Worm (Caenorhabditis elegans): ENCODE results near the gene cTel54X.2.

The cTel54X.2 gene

DNA sequence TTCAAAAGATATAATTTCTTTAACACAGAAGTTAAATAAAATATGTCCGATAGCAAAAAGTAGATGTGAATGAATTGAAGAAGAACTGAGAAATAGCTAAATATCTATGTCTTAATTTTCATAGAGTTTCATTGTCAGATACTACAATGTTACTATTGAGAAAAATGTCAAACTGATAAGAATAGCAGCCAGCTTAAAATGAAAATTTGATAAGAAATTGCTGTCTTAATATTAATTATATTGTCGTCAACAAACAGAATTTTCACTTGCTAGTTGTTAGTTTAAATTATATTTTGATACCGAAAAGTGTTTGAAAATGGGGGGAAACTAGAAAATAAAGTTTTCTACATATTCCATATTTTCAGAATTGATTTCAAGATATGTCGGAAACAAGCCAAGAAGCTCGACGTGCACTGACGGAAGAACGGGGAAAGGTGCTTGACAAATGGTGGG is at the start of gene cTel54X.2, which contains the start of the genes fbxa-6 and npr-30:
Gene cTel54X.2 (plus strand): TSS at position 360 of the 453 bp plus-strand sequence.
Gene fbxa-6 (minus strand): TSS at position 179 of the 453 bp plus-strand sequence.
Gene npr-30 (plus strand): TSS at position 403 of the 453 bp plus-strand sequence.
- TF ChIP-seq ceh-34 (tag; optimal IDR thresholded peaks at IDR 0.05) = no peak
- TF ChIP-seq tbx-7 (tag; optimal IDR thresholded peaks at IDR 0.05) = no peak
- TF ChIP-seq pag-3 (tag; optimal IDR thresholded peaks at IDR 0.05; ENCODE audit: borderline replicate concordance) = no peak
- no peak for TF ChIP-seq fkh-6 (tag; optimal IDR thresholded peaks at IDR 0.05)
- no peak for TF ChIP-seq eyg-1 (tag; optimal IDR thresholded peaks at IDR 0.05)
- no peak for TF ChIP-seq rnt-1 (tag; optimal IDR thresholded peaks at IDR 0.05)
- no peak for TF ChIP-seq ama-1 (optimal IDR thresholded peaks at IDR 0.05)
- no peak for TF ChIP-seq Y22D7AL.16 (tag; optimal IDR thresholded peaks at IDR 0.05)

DNA sequence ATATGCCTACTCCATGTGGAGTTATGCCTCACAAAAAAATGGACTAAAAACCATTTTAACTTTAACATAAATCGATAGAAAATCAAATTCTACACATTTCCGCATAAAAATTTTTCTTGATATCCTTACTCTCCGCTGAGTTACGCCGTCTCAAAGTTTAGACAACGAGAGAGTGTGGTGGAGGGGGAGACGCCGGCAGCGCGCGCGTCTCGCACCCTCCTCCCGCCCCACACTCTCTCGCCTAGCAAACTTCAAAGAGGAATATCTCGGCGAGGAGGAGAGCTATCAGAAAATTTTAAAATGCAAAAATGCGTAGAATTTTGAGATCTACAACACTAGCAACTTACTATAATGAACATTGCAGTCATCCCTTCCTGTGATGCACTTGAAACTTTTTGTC is 11.1 kb downstream of the cTel54X.2 start:
- no peak for TF ChIP-seq zip-5 (tag; optimal IDR thresholded peaks at IDR 0.05)
- no peak for TF ChIP-seq dve-1 (tag; optimal IDR thresholded peaks at IDR 0.05)
- no peak for TF ChIP-seq K02D7.2 (tag; optimal IDR thresholded peaks at IDR 0.05)
- no peak for TF ChIP-seq fkh-10 (GFP tag; optimal IDR thresholded peaks at IDR 0.05)
- no peak for TF ChIP-seq unc-42 (tag; optimal IDR thresholded peaks at IDR 0.05)
- no peak for TF ChIP-seq K09A11.1 (tag; optimal IDR thresholded peaks at IDR 0.05; ENCODE audit: insufficient read depth)
- no peak for TF ChIP-seq ceh-6 (GFP tag; optimal IDR thresholded peaks at IDR 0.05)
- no peak for TF ChIP-seq pros-1 (tag; optimal IDR thresholded peaks at IDR 0.05)
- no peak for TF ChIP-seq pat-9 (tag; optimal IDR thresholded peaks at IDR 0.05)

DNA sequence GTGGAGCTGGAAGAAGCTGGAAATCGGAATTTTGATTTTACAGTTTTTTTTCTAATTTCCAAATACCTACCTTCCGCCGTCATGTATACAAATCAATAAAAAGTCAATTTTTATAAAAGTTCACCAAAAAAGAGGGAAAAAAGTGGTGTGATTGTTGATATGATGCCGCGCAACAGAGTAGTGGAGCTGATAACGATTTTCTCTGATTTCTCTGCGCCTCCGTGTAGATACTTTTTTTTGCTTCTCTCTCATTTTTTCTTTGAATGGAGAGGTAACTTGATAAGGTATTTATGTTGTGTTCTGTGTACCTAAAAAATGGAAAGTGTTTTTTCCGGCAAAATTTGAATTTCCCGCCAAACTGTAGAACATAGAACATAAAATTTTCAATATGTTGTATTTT is 11.6 kb downstream of the cTel54X.2 start, which contains the start of gene nhr-80:
Gene nhr-80 (minus strand): TSS at position 199 of the 400 bp plus-strand sequence.
- TF ChIP-seq elt-2 (tag; optimal IDR thresholded peaks at IDR 0.05) (peak; percentile 87), elt-4 (tag; optimal IDR thresholded peaks at IDR 0.05) (no peak), hlh-13 (GFP tag; optimal IDR thresholded peaks at IDR 0.05) (no peak), nfya-1 (tag; optimal IDR thresholded peaks at IDR 0.05) (no peak), ceh-6 (GFP tag; optimal IDR thresholded peaks at IDR 0.05) (no peak), hlh-8 (tag; optimal IDR thresholded peaks at IDR 0.05) (no peak), odd-2 (tag; optimal IDR thresholded peaks at IDR 0.05) (no peak), sox-4 (tag; optimal IDR thresholded peaks at IDR 0.05) (no peak), ceh-14 (tag; optimal IDR thresholded peaks at IDR 0.05) (no peak)

DNA sequence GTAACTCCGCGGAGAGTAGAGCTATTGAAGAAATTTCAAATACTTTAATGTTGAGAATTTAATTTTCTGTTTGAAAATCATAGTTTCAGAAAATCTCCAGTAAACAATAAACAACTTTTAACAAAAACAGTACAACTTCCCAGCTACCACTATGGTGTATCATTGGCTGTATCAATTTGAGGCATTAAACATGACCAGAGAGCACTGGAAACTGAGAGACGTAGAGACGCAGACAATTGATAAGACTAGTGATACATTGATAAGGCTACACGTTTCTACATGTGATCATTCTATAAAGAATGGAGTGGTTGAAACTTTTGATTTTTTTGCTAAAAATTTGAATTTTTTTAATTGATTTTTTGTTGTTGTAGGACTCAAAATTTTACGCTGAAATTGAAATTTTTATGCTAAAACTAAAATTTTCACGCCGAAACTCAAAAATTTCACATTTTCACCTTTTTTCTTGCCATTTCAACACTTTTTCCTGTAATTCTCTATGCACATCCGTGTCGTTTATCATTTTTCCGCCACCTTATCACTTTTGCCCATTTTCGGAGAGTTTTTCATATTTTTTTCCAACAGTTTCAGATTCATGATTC is 12.2 kb downstream of the cTel54X.2 start, which contains the start of gene H10E21.1:
Gene H10E21.1 (plus strand): TSS at position 549 of the 599 bp plus-strand sequence.
- TF ChIP-seq odd-2 (tag; optimal IDR thresholded peaks at IDR 0.05) = no peak
- TF ChIP-seq elt-2 (tag; optimal IDR thresholded peaks at IDR 0.05) = peak; percentile 88

DNA sequence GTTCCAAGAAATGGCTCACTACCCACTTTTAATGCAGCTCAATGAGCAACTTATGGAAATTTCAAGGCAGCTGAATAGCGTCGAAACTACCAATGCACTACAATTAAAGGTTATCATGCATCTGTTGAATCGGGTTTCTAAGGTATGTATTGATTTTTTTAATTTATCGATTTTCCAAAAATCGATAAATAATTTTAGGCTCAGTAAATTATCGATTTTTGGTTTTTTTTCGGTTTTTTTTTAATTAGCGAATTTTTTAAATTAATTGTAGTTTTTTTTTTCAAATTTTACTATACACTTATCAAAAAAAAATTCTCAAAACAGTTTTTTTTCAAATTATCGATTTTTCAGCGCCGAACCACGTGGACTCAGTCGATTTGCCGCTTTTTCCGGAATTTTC is 13.7 kb downstream of the cTel54X.2 start:
- TF ChIP-seq ceh-24 (tag; optimal IDR thresholded peaks at IDR 0.05) = no peak
- TF ChIP-seq madf-2 (tag; optimal IDR thresholded peaks at IDR 0.05) = no peak
- no peak for TF ChIP-seq pag-3 (tag; optimal IDR thresholded peaks at IDR 0.05; ENCODE audit: borderline replicate concordance)
- TF ChIP-seq ceh-9 (tag; optimal IDR thresholded peaks at IDR 0.05) = no peak
- no peak for TF ChIP-seq elt-2 (tag; optimal IDR thresholded peaks at IDR 0.05)
- no peak for TF ChIP-seq ets-4 (tag; optimal IDR thresholded peaks at IDR 0.05)
- no peak for TF ChIP-seq hlh-15 (tag; optimal IDR thresholded peaks at IDR 0.05)
- no peak for TF ChIP-seq gmeb-2 (tag; optimal IDR thresholded peaks at IDR 0.05)
- no peak for TF ChIP-seq npax-4 (tag; optimal IDR thresholded peaks at IDR 0.05)
- TF ChIP-seq fax-1 (tag; optimal IDR thresholded peaks at IDR 0.05) = no peak
- no peak for TF ChIP-seq nhr-11 (tag; optimal IDR thresholded peaks at IDR 0.05)
- no peak for TF ChIP-seq ceh-22 (tag; optimal IDR thresholded peaks at IDR 0.05)
- no peak for TF ChIP-seq eyg-1 (tag; optimal IDR thresholded peaks at IDR 0.05)
- TF ChIP-seq ahr-1 (tag; optimal IDR thresholded peaks at IDR 0.05) = no peak
- no peak for TF ChIP-seq ztf-16 (tag; optimal IDR thresholded peaks at IDR 0.05)
